Worm (Caenorhabditis elegans): Measurements from ENCODE around the gene Y67A10A.11.

DNA sequence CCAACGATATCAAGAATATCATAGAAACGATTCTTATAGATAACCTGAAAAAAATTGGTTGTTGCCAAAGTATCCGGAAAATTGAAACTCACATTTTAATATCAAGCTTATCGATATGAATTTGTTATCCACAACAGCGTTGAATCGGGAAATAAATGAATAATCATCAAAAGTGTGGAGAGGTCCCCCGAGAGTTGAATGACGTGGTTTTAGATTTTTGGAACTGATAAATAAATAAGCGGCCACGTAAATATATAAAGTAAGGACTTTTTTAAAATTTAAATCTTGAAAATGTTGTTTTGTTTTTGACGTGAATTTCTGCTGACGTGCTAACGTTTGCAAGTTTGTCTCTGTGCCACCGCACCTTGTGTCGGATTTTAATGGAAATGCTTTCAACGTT lies 5.4 kb upstream of the Y67A10A.11 start, which contains the start of gene Y67A10A.3:
- no peak for TF ChIP-seq skn-1 (tag; optimal IDR thresholded peaks at IDR 0.05)
- no peak for TF ChIP-seq unc-39 (tag; optimal IDR thresholded peaks at IDR 0.05)
- TF ChIP-seq mdl-1 (tag; optimal IDR thresholded peaks at IDR 0.05): no peak
- TF ChIP-seq ceh-16 (tag; optimal IDR thresholded peaks at IDR 0.05): no peak
- TF ChIP-seq nhr-67 (tag; optimal IDR thresholded peaks at IDR 0.05): no peak
- TF ChIP-seq lin-39 (tag; optimal IDR thresholded peaks at IDR 0.05): no peak
- no peak for TF ChIP-seq elt-1 (tag; optimal IDR thresholded peaks at IDR 0.05)
- TF ChIP-seq nhr-76 (tag; optimal IDR thresholded peaks at IDR 0.05): no peak
- no peak for TF ChIP-seq hmg-11 (tag; optimal IDR thresholded peaks at IDR 0.05)

Data from whole organism, L3 larva.